Worm (Caenorhabditis elegans) whole organism, L1 larva: ENCODE data around the gene Y54G2A.7.

ENCODE experiments used
- C34B4.2 ChIP-seq: sonication (generic microtip); optimal IDR thresholded peaks from 2 replicates; lab custom pipeline; 2017; ENCODE audit warnings: mild to moderate bottlenecking, missing genetic modification characterization, missing compliant biosample characterization
- F16B12.6 ChIP-seq: fragments of 150-350 bp; optimal IDR thresholded peaks from 2 replicates; lab custom pipeline; 2014; ENCODE audit warnings: missing biosample characterization, missing genetic modification characterization
- ces-1 ChIP-seq: fragments of 150-350 bp; optimal IDR thresholded peaks from 2 replicates; lab custom pipeline; 2014; ENCODE audit warnings: missing biosample characterization, missing genetic modification reagents, missing genetic modification characterization
- efl-1 ChIP-seq, 4 experiments: fragments of 150-350 bp; optimal IDR thresholded peaks in 3 of 4; peaks in 1 of 4; 1 replicate in 1 of 4; 2 replicates in 3 of 4; lab custom pipeline; 2014; ENCODE audit warnings: missing biosample characterization in 2 of 4, missing genetic modification characterization in 2 of 4, missing genetic modification reagents in 2 of 4
- elt-2 ChIP-seq: sonication (generic microtip); optimal IDR thresholded peaks from 2 replicates; lab custom pipeline; 2016; ENCODE audit warnings: missing genetic modification characterization, mild to moderate bottlenecking, inconsistent platforms, missing compliant biosample characterization, missing genetic modification reagents
- jun-1 ChIP-seq: fragments of 150-350 bp; optimal IDR thresholded peaks from 2 replicates; lab custom pipeline; 2014; ENCODE audit warnings: missing biosample characterization, missing genetic modification reagents, missing genetic modification characterization
- lin-39 ChIP-seq: fragments of 150-350 bp; optimal IDR thresholded peaks from 2 replicates; lab custom pipeline; 2014; ENCODE audit warnings: missing biosample characterization, missing genetic modification reagents, missing genetic modification characterization
- lsy-2 ChIP-seq, 2 experiments: fragments of 150-350 bp; optimal IDR thresholded peaks; 2 replicates each; lab custom pipeline; 2014; ENCODE audit warnings: missing biosample characterization in 2 of 2, missing genetic modification characterization in 2 of 2
- tbx-2 ChIP-seq: sonication (generic microtip); optimal IDR thresholded peaks from 2 replicates; lab custom pipeline; 2016; ENCODE audit warnings: missing genetic modification characterization, missing compliant biosample characterization
- unc-130 ChIP-seq: fragments of 150-350 bp; optimal IDR thresholded peaks from 2 replicates; lab custom pipeline; 2017; ENCODE audit warnings: missing biosample characterization, missing genetic modification characterization, inconsistent platforms
- unc-62 ChIP-seq: fragments of 150-350 bp; optimal IDR thresholded peaks from 2 replicates; lab custom pipeline; 2014; ENCODE audit warnings: missing biosample characterization, missing genetic modification reagents, missing genetic modification characterization
- ztf-4 ChIP-seq: fragments of 150-350 bp; optimal IDR thresholded peaks from 2 replicates; lab custom pipeline; 2014; ENCODE audit warnings: missing biosample characterization, missing genetic modification characterization

DNA sequence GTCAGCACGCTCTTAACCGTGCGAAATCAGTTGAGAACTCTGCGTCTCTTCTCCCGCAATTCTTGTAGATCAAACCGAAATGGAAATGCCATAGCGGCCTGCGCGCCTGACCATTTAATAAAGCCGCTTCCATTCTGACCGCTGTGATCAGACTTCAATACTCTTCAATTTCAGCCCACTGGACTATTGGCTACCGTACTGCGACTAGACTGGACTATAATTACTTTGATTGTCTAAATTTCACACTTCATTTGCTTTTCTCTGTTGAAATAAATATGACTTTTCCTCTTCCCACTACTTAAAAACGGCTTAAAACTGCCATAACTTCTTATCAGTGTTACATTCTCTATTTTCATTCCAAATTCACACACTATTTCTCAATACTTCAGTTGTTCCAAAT, at the start of gene Y54G2A.7:
- no peak for TF ChIP-seq ces-1 (GFP tag; lab: Kevin White, UChicago)
- no peak for TF ChIP-seq lsy-2 (tag; optimal IDR thresholded peaks at IDR 0.05; lab: Kevin White, UChicago)
- TF ChIP-seq unc-62 (GFP tag; lab: Kevin White, UChicago), result no peak
- TF ChIP-seq jun-1, result no peak
- TF ChIP-seq elt-2 (tag; lab: Kevin White, UChicago), result no peak
- no peak for TF ChIP-seq efl-1 (optimal IDR thresholded peaks at IDR 0.05; lab: Kevin White, UChicago)
- no peak for TF ChIP-seq efl-1 (GFP tag; optimal IDR thresholded peaks at IDR 0.05 in 1 of 2; lab: Kevin White, UChicago)
- TF ChIP-seq tbx-2, result no peak
- no peak for TF ChIP-seq lin-39 (tag; lab: Kevin White, UChicago)
- no peak for TF ChIP-seq C34B4.2 (tag; lab: Kevin White, UChicago)
- TF ChIP-seq F16B12.6, result no peak
- TF ChIP-seq ztf-4 (tag; lab: Kevin White, UChicago), result no peak
- no peak for TF ChIP-seq unc-130 (tag; lab: Kevin White, UChicago)
